Worm (Caenorhabditis elegans): ENCODE data around the gene bmy-1.

DNA sequence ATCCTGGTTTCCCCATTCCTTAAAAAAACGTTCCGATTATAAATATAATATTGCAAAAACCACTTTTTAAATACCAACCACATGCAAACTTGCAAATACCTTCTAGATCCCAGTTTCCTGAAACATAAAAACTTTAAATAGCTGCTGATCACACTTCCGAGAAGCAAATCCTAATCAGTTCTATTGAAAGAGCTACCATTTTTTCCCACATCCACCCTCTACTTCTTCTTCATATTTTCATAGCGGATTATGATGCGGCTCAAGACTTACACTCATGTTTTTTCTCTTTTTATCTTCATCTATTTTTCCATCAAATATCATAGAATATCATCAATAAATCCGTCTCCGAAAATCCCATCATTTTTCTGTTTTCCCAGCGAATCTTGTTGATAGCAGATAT lies 31.6 kb upstream of the bmy-1 start:
- TF ChIP-seq aptf-3 (GFP tag; IDR thresholded peaks at IDR 0.05) = no peak
- no peak for TF ChIP-seq madf-6 (GFP tag; IDR thresholded peaks at IDR 0.05)

Data from whole organism, young adult.